Worm (Caenorhabditis elegans) whole organism, L3 larva: ENCODE measurements around the gene Y43F8B.12.

ENCODE experiments used
- R02D3.7 ChIP-seq: fragments of 150-350 bp; optimal IDR thresholded peaks from 2 replicates; lab custom pipeline; 2014; ENCODE audit warnings: missing biosample characterization, missing genetic modification characterization
- ZK546.5 ChIP-seq: sonication (generic microtip); optimal IDR thresholded peaks from 2 replicates; lab custom pipeline; 2017; ENCODE audit warnings: missing biosample characterization, missing genetic modification characterization
- aly-2 ChIP-seq: fragments of 150-350 bp; optimal IDR thresholded peaks from 2 replicates; lab custom pipeline; 2014; ENCODE audit warnings: missing biosample characterization, missing genetic modification characterization
- ama-1 ChIP-seq: fragments of 150-350 bp; optimal IDR thresholded peaks from 2 replicates; lab custom pipeline; 2018
- ceh-28 ChIP-seq: fragments of 150-350 bp; optimal IDR thresholded peaks from 2 replicates; lab custom pipeline; 2014; ENCODE audit warnings: missing biosample characterization, missing genetic modification reagents, missing genetic modification characterization
- ceh-82 ChIP-seq: fragments of 150-350 bp; optimal IDR thresholded peaks from 2 replicates; lab custom pipeline; 2014; ENCODE audit warnings: missing biosample characterization, missing genetic modification characterization
- ceh-9 ChIP-seq: sonication (generic microtip); optimal IDR thresholded peaks from 2 replicates; lab custom pipeline; 2018; ENCODE audit warnings: missing biosample characterization, missing genetic modification characterization
- egl-5 ChIP-seq: fragments of 150-350 bp; optimal IDR thresholded peaks from 2 replicates; lab custom pipeline; 2017; ENCODE audit warnings: missing biosample characterization, missing genetic modification reagents, missing genetic modification characterization, inconsistent platforms
- elt-1 ChIP-seq: fragments of 150-350 bp; optimal IDR thresholded peaks from 2 replicates; lab custom pipeline; 2014; ENCODE audit warnings: missing biosample characterization, missing genetic modification characterization
- elt-2 ChIP-seq: sonication (generic microtip); optimal IDR thresholded peaks from 2 replicates; lab custom pipeline; 2016; ENCODE audit warnings: missing genetic modification reagents, mild to moderate bottlenecking, missing genetic modification characterization, missing compliant biosample characterization
- eor-1 ChIP-seq, 2 experiments: fragments of 150-350 bp; optimal IDR thresholded peaks; 2 replicates each; lab custom pipeline; 2014 to 2018; ENCODE audit warnings: missing biosample characterization in 2 of 2, missing genetic modification characterization in 2 of 2
- fos-1 ChIP-seq: fragments of 150-350 bp; optimal IDR thresholded peaks from 2 replicates; lab custom pipeline; 2014; ENCODE audit warnings: missing biosample characterization, missing genetic modification characterization
- hmg-11 ChIP-seq: sonication (generic microtip); optimal IDR thresholded peaks from 2 replicates; lab custom pipeline; 2016; ENCODE audit warnings: missing genetic modification characterization, missing compliant biosample characterization
- jun-1 ChIP-seq: fragments of 150-350 bp; optimal IDR thresholded peaks from 2 replicates; lab custom pipeline; 2014; ENCODE audit warnings: missing biosample characterization, missing genetic modification reagents, missing genetic modification characterization
- lin-15B ChIP-seq: fragments of 150-350 bp; optimal IDR thresholded peaks from 2 replicates; lab custom pipeline; 2014; ENCODE audit warnings: missing biosample characterization, missing genetic modification characterization
- lin-39 ChIP-seq: fragments of 150-350 bp; optimal IDR thresholded peaks from 2 replicates; lab custom pipeline; 2018; ENCODE audit warnings: missing biosample characterization, missing genetic modification reagents, missing genetic modification characterization
- nhr-12 ChIP-seq: fragments of 150-350 bp; optimal IDR thresholded peaks from 2 replicates; lab custom pipeline; 2014; ENCODE audit warnings: missing biosample characterization, missing genetic modification characterization
- nhr-23 ChIP-seq: fragments of 150-350 bp; optimal IDR thresholded peaks from 2 replicates; lab custom pipeline; 2014; ENCODE audit warnings: missing biosample characterization, missing genetic modification reagents, missing genetic modification characterization
- nhr-237 ChIP-seq: fragments of 150-350 bp; optimal IDR thresholded peaks from 2 replicates; lab custom pipeline; 2014; ENCODE audit warnings: missing biosample characterization, missing genetic modification characterization
- nhr-25 ChIP-seq: sonication (generic microtip); optimal IDR thresholded peaks from 2 replicates; lab custom pipeline; 2017; ENCODE audit warnings: missing biosample characterization, missing genetic modification characterization
- nhr-28 ChIP-seq: fragments of 150-350 bp; optimal IDR thresholded peaks from 2 replicates; lab custom pipeline; 2014; ENCODE audit warnings: missing biosample characterization, missing genetic modification characterization
- nhr-67 ChIP-seq: fragments of 150-350 bp; optimal IDR thresholded peaks from 2 replicates; lab custom pipeline; 2014; ENCODE audit warnings: missing biosample characterization, missing genetic modification characterization
- nhr-76 ChIP-seq: fragments of 150-350 bp; sonication (generic microtip); optimal IDR thresholded peaks from 5 replicates; lab custom pipeline; 2014; ENCODE audit warnings: missing biosample characterization, missing genetic modification characterization
- pha-4 ChIP-seq: fragments of 150-350 bp; optimal IDR thresholded peaks from 2 replicates; lab custom pipeline; 2014; ENCODE audit warnings: missing biosample characterization, missing genetic modification reagents, missing genetic modification characterization
- pqm-1 ChIP-seq: fragments of 150-350 bp; optimal IDR thresholded peaks from 2 replicates; lab custom pipeline; 2017; ENCODE audit warnings: missing biosample characterization, missing genetic modification characterization, inconsistent platforms
- skn-1 ChIP-seq: fragments of 150-350 bp; optimal IDR thresholded peaks from 2 replicates; lab custom pipeline; 2014; ENCODE audit warnings: missing biosample characterization, missing genetic modification characterization
- snpc-4 ChIP-seq: fragments of 150-350 bp; optimal IDR thresholded peaks from 2 replicates; lab custom pipeline; 2014; ENCODE audit warnings: missing biosample characterization, missing genetic modification characterization
- tbx-2 ChIP-seq: sonication (generic microtip); optimal IDR thresholded peaks from 2 replicates; lab custom pipeline; 2016; ENCODE audit warnings: mild to moderate bottlenecking, missing genetic modification characterization, missing compliant biosample characterization
- unc-62 ChIP-seq: fragments of 150-350 bp; sonication (generic microtip); optimal IDR thresholded peaks from 4 replicates; lab custom pipeline; 2014; ENCODE audit warnings: missing biosample characterization, missing genetic modification reagents, missing genetic modification characterization
- ztf-11 ChIP-seq: fragments of 150-350 bp; optimal IDR thresholded peaks from 2 replicates; lab custom pipeline; 2014; ENCODE audit warnings: missing biosample characterization, missing genetic modification characterization
- ztf-4 ChIP-seq: fragments of 150-350 bp; optimal IDR thresholded peaks from 2 replicates; lab custom pipeline; 2014; ENCODE audit warnings: missing biosample characterization, missing genetic modification characterization

The Y43F8B.12 gene

ce11 chrV:19449544-19449943, 18.6 kb upstream of the Y43F8B.12 start, which contains the start of gene M04C3.5:
TSS of gene M04C3.5 (plus strand) at chrV:19449733.
- TF ChIP-seq pqm-1 (tag; lab: Kevin White, UChicago) (peak; percentile 14), elt-2 (tag; lab: Kevin White, UChicago) (peak; percentile 67), nhr-12 (tag; lab: Kevin White, UChicago) (no peak)
- TF ChIP-seq, all 47 proteins: peak for 2

DNA sequence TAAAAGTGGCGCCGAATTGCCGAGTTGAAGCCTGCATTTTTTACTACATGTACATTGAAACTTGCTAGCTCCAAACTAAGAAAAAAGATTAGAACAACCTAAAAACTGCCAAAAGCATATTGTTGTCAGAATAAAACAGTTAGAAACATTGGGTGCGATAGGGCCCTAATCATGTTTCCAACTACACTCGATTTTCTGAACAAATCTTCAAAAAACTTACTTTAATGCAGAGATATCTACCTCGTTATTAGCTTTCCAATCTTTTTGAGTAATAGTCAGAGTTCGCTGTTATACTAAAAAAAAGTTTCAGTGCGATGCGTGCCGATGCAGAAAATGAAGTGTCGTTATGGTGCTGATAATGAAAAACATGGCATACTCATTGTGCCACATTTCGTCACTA, 12.5 kb upstream of the Y43F8B.12 start, which contains the start of the genes Y43F8B.13 and Y43F8B.14:
Gene Y43F8B.13 (plus strand): TSS at position 301 of the 400 bp plus-strand sequence.
Gene Y43F8B.14 (minus strand): TSS at position 322 of the 400 bp plus-strand sequence.
- TF ChIP-seq lin-15B (tag; lab: Kevin White, UChicago) (no peak), elt-2 (tag; lab: Kevin White, UChicago) (peak; percentile 4)
- TF ChIP-seq, all 47 proteins: peak for 1

DNA sequence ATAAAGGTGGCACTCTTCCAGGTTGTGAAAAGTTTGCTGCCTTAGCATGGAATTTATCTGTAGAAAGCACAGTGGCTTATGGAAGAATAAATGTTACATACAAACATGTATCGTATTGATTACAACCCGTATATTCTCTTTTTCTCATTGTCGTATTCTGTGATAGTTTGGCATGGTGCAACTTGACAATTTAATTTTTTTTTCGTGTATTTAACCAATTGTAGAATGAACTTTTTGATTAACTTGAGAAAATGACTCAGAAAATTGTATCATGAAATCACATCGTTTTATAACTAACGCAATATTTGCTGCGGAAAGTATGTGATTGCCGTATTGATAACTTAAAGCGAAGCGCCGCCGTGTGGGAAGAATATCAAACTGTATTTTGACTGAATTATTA, 11.1 kb upstream of the Y43F8B.12 start, which contains the start of gene Y43F8B.24:
Gene Y43F8B.24 (plus strand): TSS at position 301 of the 400 bp plus-strand sequence.
- TF ChIP-seq nhr-237 (tag; lab: Kevin White, UChicago) (no peak), pha-4 (tag; lab: Kevin White, UChicago) (no peak), ZK546.5 (tag; lab: Kevin White, UChicago) (no peak), jun-1 (tag; lab: Kevin White, UChicago) (no peak), hmg-11 (no peak), pqm-1 (tag; lab: Kevin White, UChicago) (no peak), elt-2 (tag; lab: Kevin White, UChicago) (peak; percentile 14), nhr-12 (tag; lab: Kevin White, UChicago) (no peak)

DNA sequence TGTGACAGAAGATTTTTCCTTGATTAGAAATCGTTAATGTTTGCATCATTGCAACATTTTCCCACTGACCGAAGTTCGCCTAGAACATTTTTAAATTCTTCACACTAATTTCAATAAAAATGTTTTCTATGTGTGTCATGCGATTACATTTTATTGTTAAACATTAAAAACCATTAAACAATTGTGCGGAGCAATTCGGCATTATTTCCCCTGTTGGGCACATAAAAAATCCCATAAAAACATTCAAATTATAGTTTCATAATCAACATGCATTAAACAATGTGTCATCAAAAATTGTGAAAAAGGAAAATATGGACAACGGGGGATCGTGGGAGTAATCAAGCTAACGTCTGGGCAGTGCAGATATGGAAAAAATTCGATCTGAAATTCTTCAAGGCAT, 8.7 kb upstream of the Y43F8B.12 start:
- peak; percentile 56 for TF ChIP-seq elt-2 (tag; lab: Kevin White, UChicago)
- TF ChIP-seq pqm-1 (tag; lab: Kevin White, UChicago), result peak; percentile 8

DNA sequence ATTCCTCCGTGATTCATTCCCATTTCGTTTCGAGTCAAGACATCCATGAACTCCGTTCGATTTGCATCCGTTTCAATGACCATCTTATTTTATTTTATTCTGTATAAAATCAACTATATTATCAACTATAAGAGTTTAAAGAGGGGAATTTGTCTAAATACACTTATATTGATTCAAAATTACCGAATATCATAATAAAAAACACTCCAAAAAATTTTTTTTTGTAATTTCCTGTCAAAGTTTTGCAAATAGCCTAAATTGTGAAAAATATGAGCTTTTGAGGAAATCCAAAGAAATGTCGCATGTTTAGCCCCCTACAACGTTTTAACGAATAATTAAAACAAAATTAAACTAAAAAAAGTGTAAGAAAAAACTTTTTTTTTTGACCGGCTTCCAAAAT, 6.2 kb upstream of the Y43F8B.12 start, which contains the start of gene Y43F8B.15:
Gene Y43F8B.15 (minus strand): TSS at position 101 of the 400 bp plus-strand sequence.
- TF ChIP-seq ceh-28 (tag; lab: Kevin White, UChicago) (no peak), ztf-11 (tag; lab: Kevin White, UChicago) (no peak), elt-1 (tag; lab: Kevin White, UChicago) (no peak), nhr-28 (tag; lab: Kevin White, UChicago) (no peak), ceh-82 (tag; lab: Kevin White, UChicago) (no peak), lin-15B (tag; lab: Kevin White, UChicago) (no peak), nhr-67 (no peak), ceh-9 (no peak), egl-5 (tag; lab: Kevin White, UChicago) (no peak), lin-39 (no peak), nhr-25 (no peak), elt-2 (tag; lab: Kevin White, UChicago) (no peak), hmg-11 (no peak), eor-1 (tag; optimal IDR thresholded peaks at IDR 0.05; lab: Kevin White, UChicago) (no peak), nhr-237 (tag; lab: Kevin White, UChicago) (no peak), nhr-76 (tag; lab: Kevin White, UChicago) (no peak), ztf-4 (tag; lab: Kevin White, UChicago) (no peak)

- no peak for TF ChIP-seq R02D3.7 (tag; lab: Kevin White, UChicago)
- no peak for TF ChIP-seq snpc-4
- no peak for TF ChIP-seq skn-1 (tag; lab: Kevin White, UChicago)
- no peak for TF ChIP-seq ama-1 (lab: Kevin White, UChicago)
- no peak for TF ChIP-seq unc-62 (GFP tag; lab: Kevin White, UChicago)
- TF ChIP-seq fos-1 (tag; lab: Kevin White, UChicago), result no peak
- no peak for TF ChIP-seq nhr-28 (tag; lab: Kevin White, UChicago)
- no peak for TF ChIP-seq nhr-23
- no peak for TF ChIP-seq ceh-28 (tag; lab: Kevin White, UChicago)
- TF ChIP-seq elt-1 (tag; lab: Kevin White, UChicago), result no peak
- no peak for TF ChIP-seq lin-15B (tag; lab: Kevin White, UChicago)
- no peak for TF ChIP-seq ceh-9
- TF ChIP-seq aly-2, result no peak
- no peak for TF ChIP-seq tbx-2 (tag; lab: Kevin White, UChicago)
These were observed 5.6 kb upstream of the Y43F8B.12 start, which contains the start of gene Y43F8B.25 for ce11 chrV:19462612-19463011. TSS of gene Y43F8B.25 (plus strand) at chrV:19462912.
